Worm (Caenorhabditis elegans) whole organism, young adult: ENCODE measurements around the gene M02D8.6.

Source experiments
- B0035.1 ChIP-seq: sonication (generic microtip); optimal IDR thresholded peaks from 2 replicates; lab custom pipeline; 2016; ENCODE audit warnings: missing genetic modification characterization, mild to moderate bottlenecking, missing compliant biosample characterization, missing genotype, missing genetic modification reagents
- hlh-12 ChIP-seq: sonication (generic microtip); optimal IDR thresholded peaks from 2 replicates; lab custom pipeline; 2016; ENCODE audit warnings: missing genetic modification characterization, missing compliant biosample characterization
- let-526 ChIP-seq: fragments of 200-800 bp; sonication (Bioruptor generic); IDR thresholded peaks from 2 replicates; pipeline ENCODE4 v1.3.6; 2022; ENCODE audit warnings: missing genetic modification reagents, missing genetic modification characterization, missing compliant biosample characterization
- nhr-90 ChIP-seq: sonication (generic microtip); optimal IDR thresholded peaks from 2 replicates; lab custom pipeline; 2016; ENCODE audit warnings: missing genotype, mild to moderate bottlenecking, missing genetic modification characterization, missing compliant biosample characterization
- rpc-1 ChIP-seq, 2 experiments: fragments of 150-350 bp in 1 of 2; sonication (generic microtip) in 1 of 2; optimal IDR thresholded peaks; 2 replicates each; lab custom pipeline; 2014 to 2018; ENCODE audit warnings: missing biosample characterization in 1 of 2, missing genetic modification characterization in 1 of 2, missing genetic modification reagents in 1 of 2, missing genotype in 1 of 2
- xnd-1 ChIP-seq: sonication (generic microtip); optimal IDR thresholded peaks from 2 replicates; lab custom pipeline; 2016; ENCODE audit warnings: missing genotype, missing genetic modification reagents, missing genetic modification characterization, missing compliant biosample characterization

The M02D8.6 gene

ce11 chrX:8681600-8681999 is 50.1 kb downstream of the M02D8.6 start, which contains the start of gene K09E2.1:
K09E2.1 (plus strand) TSS chrX:8681900.
- TF ChIP-seq hlh-12 = no peak
- no peak for TF ChIP-seq rpc-1 (optimal IDR thresholded peaks at IDR 0.05; lab: Kevin White, UChicago)
- TF ChIP-seq rpc-1 (tag; optimal IDR thresholded peaks at IDR 0.05; lab: Kevin White, UChicago) = no peak
- TF ChIP-seq B0035.1 (tag; lab: Kevin White, UChicago) = no peak
- TF ChIP-seq xnd-1 (tag; lab: Kevin White, UChicago) = no peak
- no peak for TF ChIP-seq nhr-90 (tag; lab: Kevin White, UChicago)
- no peak for TF ChIP-seq let-526 (GFP tag; lab: Robert Waterston, UW)
